Worm (Caenorhabditis elegans) whole organism, young adult: ENCODE data around the gene F13H10.3.
A peak's percentile ranks its signal among the peaks of the same experiment; 100 is the strongest.

Experiments
- B0035.1 ChIP-seq: sonication (generic microtip); optimal IDR thresholded peaks from 2 replicates; lab custom pipeline; 2016; ENCODE audit warnings: missing genetic modification characterization, mild to moderate bottlenecking, missing compliant biosample characterization, missing genotype, missing genetic modification reagents
- B0261.1 ChIP-seq: sonication (generic microtip); optimal IDR thresholded peaks from 2 replicates; lab custom pipeline; 2016; ENCODE audit warnings: mild to moderate bottlenecking, missing genetic modification characterization, moderate library complexity, missing compliant biosample characterization
- F23B12.7 ChIP-seq: sonication (generic microtip); optimal IDR thresholded peaks from 2 replicates; lab custom pipeline; 2017; ENCODE audit warnings: missing genetic modification characterization, mild to moderate bottlenecking, missing compliant biosample characterization, antibody characterized with exemption, moderate library complexity; ENCODE audit not compliant: insufficient read depth
- F33H1.4 ChIP-seq: fragments of 200-800 bp; sonication (Bioruptor generic); IDR thresholded peaks from 2 replicates; pipeline ENCODE4 v1.3.6; 2022; ENCODE audit warnings: missing genetic modification reagents, missing genetic modification characterization, missing compliant biosample characterization
- F49E8.2 ChIP-seq: sonication (generic microtip); optimal IDR thresholded peaks from 3 replicates; lab custom pipeline; 2017; ENCODE audit warnings: missing genetic modification characterization, mild to moderate bottlenecking, missing compliant biosample characterization, antibody characterized with exemption, moderate library complexity; ENCODE audit not compliant: insufficient read depth
- F57A8.1 ChIP-seq: fragments of 200-800 bp; sonication (Bioruptor generic); optimal IDR thresholded peaks from 2 replicates; lab custom pipeline; 2018; ENCODE audit warnings: mild to moderate bottlenecking, missing genetic modification characterization, moderate library complexity, missing compliant biosample characterization
- F57C9.4 ChIP-seq: sonication (generic microtip); optimal IDR thresholded peaks from 2 replicates; lab custom pipeline; 2017; ENCODE audit warnings: mild to moderate bottlenecking, missing genetic modification characterization, missing compliant biosample characterization
- K12H6.12 ChIP-seq: fragments of 200-800 bp; sonication (Bioruptor generic); optimal IDR thresholded peaks from 2 replicates; lab custom pipeline; 2018; ENCODE audit warnings: mild to moderate bottlenecking, missing genetic modification characterization, missing compliant biosample characterization
- Y53F4B.3 ChIP-seq: fragments of 200-800 bp; sonication (Bioruptor generic); IDR thresholded peaks from 2 replicates; pipeline ENCODE4 v1.3.6; 2022; ENCODE audit warnings: missing genetic modification reagents, missing genetic modification characterization, missing compliant biosample characterization
- Y53G8AR.9 ChIP-seq: fragments of 200-800 bp; sonication (Bioruptor generic); conservative IDR thresholded peaks from 2 replicates; pipeline ENCODE4 v1.3.6; 2022; ENCODE audit warnings: missing genetic modification reagents, missing genetic modification characterization, missing compliant biosample characterization
- Y67H2A.10 ChIP-seq: fragments of 200-800 bp; sonication (Bioruptor generic); conservative IDR thresholded peaks from 2 replicates; pipeline ENCODE4 v1.3.6; 2022; ENCODE audit warnings: missing genetic modification reagents, missing genetic modification characterization, missing compliant biosample characterization
- akir-1 ChIP-seq: fragments of 200-800 bp; sonication (Bioruptor generic); optimal IDR thresholded peaks from 2 replicates; lab custom pipeline; 2018; ENCODE audit warnings: mild to moderate bottlenecking, missing genetic modification characterization, moderate library complexity, missing compliant biosample characterization
- aptf-3 ChIP-seq: fragments of 200-800 bp; sonication (Bioruptor generic); IDR thresholded peaks from 2 replicates; pipeline ENCODE4 v1.3.6; 2022; ENCODE audit warnings: missing genetic modification characterization, missing compliant biosample characterization
- attf-5 ChIP-seq: fragments of 200-800 bp; sonication (Bioruptor generic); optimal IDR thresholded peaks from 2 replicates; lab custom pipeline; 2018; ENCODE audit warnings: mild to moderate bottlenecking, missing genetic modification characterization, missing compliant biosample characterization
- attf-6 ChIP-seq: fragments of 200-800 bp; sonication (Bioruptor generic); IDR thresholded peaks from 2 replicates; pipeline ENCODE4 v1.3.6; 2022; ENCODE audit warnings: missing genetic modification reagents, missing genetic modification characterization, missing compliant biosample characterization
- cebp-2 ChIP-seq: fragments of 200-800 bp; sonication (Bioruptor generic); IDR thresholded peaks from 2 replicates; pipeline ENCODE4 v1.3.6; 2022; ENCODE audit warnings: missing genetic modification characterization, missing compliant biosample characterization
- ceh-100 ChIP-seq: fragments of 200-800 bp; sonication (Bioruptor generic); IDR thresholded peaks from 2 replicates; pipeline ENCODE4 v1.3.6; 2022; ENCODE audit warnings: missing genetic modification reagents, missing genetic modification characterization, missing compliant biosample characterization
- ceh-27 ChIP-seq: fragments of 200-800 bp; sonication (Bioruptor generic); optimal IDR thresholded peaks from 2 replicates; lab custom pipeline; 2018; ENCODE audit warnings: mild to moderate bottlenecking, missing genetic modification characterization, moderate library complexity, missing compliant biosample characterization
- ceh-58 ChIP-seq: fragments of 200-800 bp; sonication (Bioruptor generic); IDR thresholded peaks from 2 replicates; pipeline ENCODE4 v1.3.6; 2022; ENCODE audit warnings: missing genetic modification characterization, missing compliant biosample characterization
- die-1 ChIP-seq: sonication (generic microtip); optimal IDR thresholded peaks from 2 replicates; lab custom pipeline; 2016; ENCODE audit warnings: missing genotype, mild to moderate bottlenecking, missing genetic modification characterization, missing compliant biosample characterization
- dpl-1 ChIP-seq: fragments of 150-350 bp; optimal IDR thresholded peaks from 2 replicates; lab custom pipeline; 2014; ENCODE audit warnings: missing biosample characterization, missing genetic modification reagents, missing genetic modification characterization
- egl-18 ChIP-seq: fragments of 200-800 bp; sonication (Bioruptor generic); IDR thresholded peaks from 2 replicates; pipeline ENCODE4 v1.3.6; 2022; ENCODE audit warnings: missing genetic modification reagents, missing genetic modification characterization, missing compliant biosample characterization
- egrh-3 ChIP-seq: fragments of 200-800 bp; sonication (Bioruptor generic); IDR thresholded peaks from 2 replicates; pipeline ENCODE4 v1.3.6; 2022; ENCODE audit warnings: missing genetic modification reagents, missing genetic modification characterization, missing compliant biosample characterization
- ets-4 ChIP-seq: fragments of 200-800 bp; sonication (Bioruptor generic); optimal IDR thresholded peaks from 2 replicates; lab custom pipeline; 2018; ENCODE audit warnings: mild to moderate bottlenecking, missing genetic modification characterization, missing compliant biosample characterization
- hlh-26 ChIP-seq: fragments of 200-800 bp; sonication (Bioruptor generic); conservative IDR thresholded peaks from 2 replicates; pipeline ENCODE4 v1.3.6; 2022; ENCODE audit warnings: missing genetic modification reagents, missing genetic modification characterization, missing compliant biosample characterization
- hmg-1.2 ChIP-seq: fragments of 200-800 bp; sonication (Bioruptor generic); IDR thresholded peaks from 2 replicates; pipeline ENCODE4 v1.3.6; 2022; ENCODE audit warnings: missing genetic modification reagents, missing genetic modification characterization, missing compliant biosample characterization
- hsf-1 ChIP-seq: fragments of 200-800 bp; sonication (Bioruptor generic); IDR thresholded peaks from 2 replicates; pipeline ENCODE4 v1.3.6; 2022; ENCODE audit warnings: missing genetic modification reagents, missing genetic modification characterization, missing compliant biosample characterization
- lag-1 ChIP-seq: fragments of 200-800 bp; sonication (Bioruptor generic); IDR thresholded peaks from 2 replicates; pipeline ENCODE4 v1.3.6; 2022; ENCODE audit warnings: missing genetic modification reagents, missing genetic modification characterization, missing compliant biosample characterization
- let-607 ChIP-seq, 2 experiments: fragments of 200-800 bp in 1 of 2; sonication (Bioruptor generic) in 1 of 2; sonication (generic microtip) in 1 of 2; optimal IDR thresholded peaks; 2 replicates each; lab custom pipeline; 2016 to 2018; ENCODE audit warnings: mild to moderate bottlenecking in 2 of 2, missing compliant biosample characterization in 2 of 2, missing genetic modification characterization in 2 of 2, moderate library complexity in 2 of 2, missing genotype in 1 of 2
- lsl-1 ChIP-seq: fragments of 200-800 bp; sonication (Bioruptor generic); optimal IDR thresholded peaks from 2 replicates; lab custom pipeline; 2018; ENCODE audit warnings: mild to moderate bottlenecking, missing genetic modification characterization, moderate library complexity, missing compliant biosample characterization
- madf-3 ChIP-seq: fragments of 200-800 bp; sonication (Bioruptor generic); IDR thresholded peaks from 2 replicates; pipeline ENCODE4 v1.3.6; 2022; ENCODE audit warnings: missing genetic modification reagents, missing genetic modification characterization, missing compliant biosample characterization
- mxl-1 ChIP-seq: sonication (generic microtip); optimal IDR thresholded peaks from 2 replicates; lab custom pipeline; 2016; ENCODE audit warnings: missing genetic modification characterization, missing compliant biosample characterization
- nfya-1 ChIP-seq: sonication (generic microtip); optimal IDR thresholded peaks from 2 replicates; lab custom pipeline; 2017; ENCODE audit warnings: antibody characterized with exemption, missing compliant biosample characterization, missing genetic modification characterization, borderline replicate concordance; ENCODE audit not compliant: insufficient read depth
- nfyb-1 ChIP-seq: fragments of 200-800 bp; sonication (Bioruptor generic); IDR thresholded peaks from 2 replicates; pipeline ENCODE4 v1.3.6; 2022; ENCODE audit warnings: missing genetic modification reagents, missing genetic modification characterization, missing compliant biosample characterization
- nhr-179 ChIP-seq: sonication (generic microtip); optimal IDR thresholded peaks from 2 replicates; lab custom pipeline; 2016; ENCODE audit warnings: mild to moderate bottlenecking, missing genetic modification characterization, missing compliant biosample characterization
- repo-1 ChIP-seq: sonication (generic microtip); optimal IDR thresholded peaks from 2 replicates; lab custom pipeline; 2017; ENCODE audit warnings: mild to moderate bottlenecking, missing genetic modification characterization, missing compliant biosample characterization
- rpc-1 ChIP-seq, 2 experiments: fragments of 150-350 bp in 1 of 2; sonication (generic microtip) in 1 of 2; optimal IDR thresholded peaks; 2 replicates each; lab custom pipeline; 2014 to 2018; ENCODE audit warnings: missing biosample characterization in 1 of 2, missing genetic modification characterization in 1 of 2, missing genetic modification reagents in 1 of 2, missing genotype in 1 of 2
- sdz-38 ChIP-seq: sonication (generic microtip); optimal IDR thresholded peaks from 2 replicates; lab custom pipeline; 2016; ENCODE audit warnings: missing genotype, missing genetic modification characterization, missing compliant biosample characterization
- snpc-1.3 ChIP-seq: sonication (generic microtip); optimal IDR thresholded peaks from 2 replicates; lab custom pipeline; 2017; ENCODE audit warnings: missing genetic modification characterization, mild to moderate bottlenecking, missing compliant biosample characterization, antibody characterized with exemption, moderate library complexity, missing genotype, missing genetic modification reagents; ENCODE audit not compliant: insufficient read depth
- somi-1 ChIP-seq: fragments of 200-800 bp; sonication (Bioruptor generic); optimal IDR thresholded peaks from 2 replicates; lab custom pipeline; 2018; ENCODE audit warnings: mild to moderate bottlenecking, missing genetic modification characterization, missing compliant biosample characterization
- sptf-2 ChIP-seq: fragments of 200-800 bp; sonication (Bioruptor generic); optimal IDR thresholded peaks from 2 replicates; lab custom pipeline; 2018; ENCODE audit warnings: mild to moderate bottlenecking, missing genetic modification characterization, missing compliant biosample characterization
- tbp1 ChIP-seq: fragments of 200-800 bp; sonication (Bioruptor generic); optimal IDR thresholded peaks from 2 replicates; lab custom pipeline; 2018; ENCODE audit warnings: mild to moderate bottlenecking, missing genetic modification characterization, missing compliant biosample characterization
- ztf-22 ChIP-seq: fragments of 200-800 bp; sonication (Bioruptor generic); optimal IDR thresholded peaks from 2 replicates; lab custom pipeline; 2018; ENCODE audit warnings: mild to moderate bottlenecking, missing genetic modification characterization, moderate library complexity, missing compliant biosample characterization
- ztf-26 ChIP-seq: sonication (generic microtip); optimal IDR thresholded peaks from 2 replicates; lab custom pipeline; 2017; ENCODE audit warnings: missing genetic modification characterization, missing compliant biosample characterization

The F13H10.3 gene

DNA sequence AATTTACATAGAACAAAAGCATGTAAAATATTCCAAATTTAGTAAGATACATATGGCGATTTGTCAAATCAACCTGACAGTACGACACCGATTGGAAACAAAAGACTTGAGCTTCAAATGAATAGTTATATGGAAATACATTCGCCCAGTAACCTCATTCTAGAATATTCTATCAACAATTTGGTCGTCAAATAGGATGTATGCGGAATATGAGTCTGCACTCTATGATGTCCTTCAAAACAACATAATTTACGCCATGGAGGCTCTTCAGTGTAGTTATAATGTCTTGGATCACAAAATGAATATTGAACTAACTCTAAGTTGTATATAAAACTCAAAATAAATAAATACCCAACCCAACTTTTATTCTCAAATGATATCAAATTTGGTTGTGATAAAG is 10.9 kb upstream of the F13H10.3 start:
- TF ChIP-seq ets-4 (GFP tag; lab: Kevin White, UChicago), result peak; percentile 29
- no peak for TF ChIP-seq F57A8.1 (GFP tag; lab: Kevin White, UChicago)
- TF ChIP-seq attf-6 (GFP tag; lab: Robert Waterston, UW), result no peak
- TF ChIP-seq F57C9.4 (tag; lab: Kevin White, UChicago), result no peak
- no peak; the same call in 1 of the 2 replicates for TF ChIP-seq Y53G8AR.9 (GFP tag; lab: Robert Waterston, UW)
- no peak for TF ChIP-seq lag-1 (GFP tag; lab: Robert Waterston, UW)
- TF ChIP-seq nfya-1 (tag; lab: Kevin White, UChicago), result no peak
- TF ChIP-seq hmg-1.2 (GFP tag; lab: Robert Waterston, UW), result 0 out of 2 replicates have a peak, but pooled peaks have one; percentile 5
- TF ChIP-seq mxl-1 (tag; lab: Kevin White, UChicago), result no peak
- TF ChIP-seq hsf-1 (GFP tag; lab: Robert Waterston, UW), result peak; percentile 13; the same call in 1 of the 2 replicates
- 0 out of 2 replicates have a peak, but pooled peaks have one; percentile 6 for TF ChIP-seq madf-3
- peak; percentile 74 for TF ChIP-seq nfyb-1 (GFP tag; lab: Robert Waterston, UW)
- peak; percentile 17 for TF ChIP-seq ceh-27 (GFP tag; lab: Kevin White, UChicago)

DNA sequence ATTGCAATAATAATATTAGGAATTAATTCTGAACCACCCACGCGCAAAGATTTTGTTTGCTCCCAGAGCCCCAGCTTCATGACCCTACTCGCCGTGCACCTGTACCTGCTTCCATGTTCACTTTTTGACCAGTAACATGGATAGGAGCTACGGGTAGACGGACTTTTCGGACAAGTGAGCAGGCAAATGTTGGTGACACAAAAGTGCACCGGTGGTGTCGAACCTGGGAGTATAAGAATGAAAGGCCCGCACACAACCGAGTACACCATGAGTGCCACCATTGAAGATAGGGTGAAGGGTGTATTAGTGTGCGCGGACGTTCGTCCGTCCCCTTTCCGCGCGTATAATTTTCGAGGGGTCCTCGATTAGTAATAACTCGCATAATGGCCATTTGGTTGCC is 10.2 kb upstream of the F13H10.3 start:
- TF ChIP-seq repo-1 (tag; lab: Kevin White, UChicago) (peak; percentile 85), B0035.1 (peak; percentile 84), lsl-1 (peak; percentile 68), egrh-3 (GFP tag; lab: Robert Waterston, UW) (peak; percentile 53), Y53F4B.3 (GFP tag; lab: Robert Waterston, UW) (peak; percentile 79; the same call in 1 of the 2 replicates), F23B12.7 (peak; percentile 49), let-607 (tag; optimal IDR thresholded peaks at IDR 0.05; lab: Kevin White, UChicago) (peak in 1 of 2 experiments; percentile 55), sdz-38 (tag; lab: Kevin White, UChicago) (peak; percentile 64), nfya-1 (tag; lab: Kevin White, UChicago) (no peak), ets-4 (GFP tag; lab: Kevin White, UChicago) (peak; percentile 62), hmg-1.2 (GFP tag; lab: Robert Waterston, UW) (peak; percentile 74), K12H6.12 (tag; lab: Kevin White, UChicago) (peak; percentile 34), cebp-2 (GFP tag; lab: Robert Waterston, UW) (peak; percentile 64; the same call in 1 of the 2 replicates), dpl-1 (GFP tag; lab: Kevin White, UChicago) (no peak), ztf-26 (tag; lab: Kevin White, UChicago) (peak; percentile 63), nhr-179 (tag; lab: Kevin White, UChicago) (peak; percentile 51), lag-1 (GFP tag; lab: Robert Waterston, UW) (no peak), ztf-22 (GFP tag; lab: Kevin White, UChicago) (peak; percentile 68), rpc-1 (optimal IDR thresholded peaks at IDR 0.05; lab: Kevin White, UChicago) (peak; percentile 80), rpc-1 (tag; optimal IDR thresholded peaks at IDR 0.05; lab: Kevin White, UChicago) (peak; percentile 99), tbp1 (GFP tag; lab: Kevin White, UChicago) (peak; percentile 98), F33H1.4 (GFP tag; lab: Robert Waterston, UW) (peak; percentile 60), Y67H2A.10 (GFP tag; lab: Robert Waterston, UW) (no peak), somi-1 (peak; percentile 76), aptf-3 (GFP tag; lab: Robert Waterston, UW) (peak; percentile 85; the same call in 1 of the 2 replicates), ceh-100 (GFP tag; lab: Robert Waterston, UW) (peak; percentile 66; the same call in 1 of the 2 replicates), sptf-2 (GFP tag; lab: Kevin White, UChicago) (peak; percentile 97), die-1 (tag; lab: Kevin White, UChicago) (peak; percentile 97), F57A8.1 (GFP tag; lab: Kevin White, UChicago) (peak; percentile 95), B0261.1 (peak; percentile 89), attf-5 (GFP tag; lab: Kevin White, UChicago) (peak; percentile 87), ceh-58 (GFP tag; lab: Robert Waterston, UW) (peak; percentile 96; the same call in 1 of the 2 replicates), egl-18 (GFP tag; lab: Robert Waterston, UW) (0 out of 2 replicates have a peak, but pooled peaks have one; percentile 77), nfyb-1 (GFP tag; lab: Robert Waterston, UW) (peak; percentile 87), hlh-26 (peak; percentile 75; the same call in 1 of the 2 replicates), snpc-1.3 (tag; lab: Kevin White, UChicago) (peak; percentile 64), akir-1 (GFP tag; lab: Kevin White, UChicago) (peak; percentile 60), F49E8.2 (tag; lab: Kevin White, UChicago) (peak; percentile 88)
